Fruit fly (Drosophila melanogaster) whole organism, wandering third instar larva: Measurements from ENCODE around the gene CG31948.

Experiments used
- Abd-B ChIP-seq: fragments of >200 bp; optimal IDR thresholded peaks from 2 replicates; lab custom pipeline; 2017; ENCODE audit warnings: missing biosample characterization, missing genetic modification characterization
- CG32264 ChIP-seq: fragments of 200-800 bp; sonication (Bioruptor generic); optimal IDR thresholded peaks from 2 replicates; lab custom pipeline; 2016; ENCODE audit warnings: missing biosample characterization, missing genetic modification characterization
- CG9705 ChIP-seq: fragments of 200-800 bp; sonication (Bioruptor generic); optimal IDR thresholded peaks from 2 replicates; lab custom pipeline; 2018; ENCODE audit warnings: missing biosample characterization, mild to moderate bottlenecking, missing genetic modification characterization
- CrebA ChIP-seq: fragments of 200-800 bp; sonication (Bioruptor generic); optimal IDR thresholded peaks from 2 replicates; lab custom pipeline; 2016; ENCODE audit warnings: missing biosample characterization, mild to moderate bottlenecking, missing genetic modification characterization, borderline replicate concordance
- Dfd ChIP-seq: fragments of >200 bp; optimal IDR thresholded peaks from 2 replicates; lab custom pipeline; 2017; ENCODE audit warnings: missing biosample characterization, missing genetic modification characterization
- Dif ChIP-seq: fragments of 200-275, 200-300 bp; sonication (Bioruptor generic); optimal IDR thresholded peaks from 2 replicates; lab custom pipeline; 2018; ENCODE audit warnings: missing biosample characterization, missing genetic modification characterization; ENCODE audit not compliant: partially characterized antibody
- GATAd ChIP-seq: sonication (Bioruptor generic); optimal IDR thresholded peaks from 2 replicates; lab custom pipeline; 2016; ENCODE audit warnings: missing biosample characterization, missing genetic modification characterization
- HLH106 ChIP-seq: fragments of 200-800 bp; optimal IDR thresholded peaks from 3 replicates; lab custom pipeline; 2019; ENCODE audit warnings: missing biosample characterization, mild to moderate bottlenecking, missing genetic modification characterization, moderate library complexity
- Hnf4 ChIP-seq: fragments of 200-800 bp; sonication (Bioruptor generic); optimal IDR thresholded peaks from 2 replicates; lab custom pipeline; 2016; ENCODE audit warnings: missing biosample characterization, mild to moderate bottlenecking, missing genetic modification characterization
- Hr78 ChIP-seq: fragments of >200 bp; optimal IDR thresholded peaks from 2 replicates; lab custom pipeline; 2017; ENCODE audit warnings: missing biosample characterization, missing genetic modification characterization
- Hr83 ChIP-seq: fragments of 200-300 bp; sonication (Bioruptor generic); optimal IDR thresholded peaks from 2 replicates; lab custom pipeline; 2016; ENCODE audit warnings: missing biosample characterization, mild to moderate bottlenecking, missing genetic modification characterization, moderate library complexity; ENCODE audit not compliant: poor library complexity, severe bottlenecking
- Jra ChIP-seq: sonication (Bioruptor generic); optimal IDR thresholded peaks from 2 replicates; lab custom pipeline; 2016; ENCODE audit warnings: missing biosample characterization, missing genetic modification characterization
- Mio ChIP-seq: sonication (Bioruptor generic); optimal IDR thresholded peaks from 2 replicates; lab custom pipeline; 2016; ENCODE audit warnings: missing biosample characterization, missing genetic modification characterization
- Myc ChIP-seq: fragments of >200 bp; optimal IDR thresholded peaks from 2 replicates; lab custom pipeline; 2017
- N ChIP-seq: fragments of >200 bp; optimal IDR thresholded peaks from 2 replicates; lab custom pipeline; 2018; ENCODE audit warnings: missing biosample characterization, missing external identifiers, missing genetic modification characterization
- OdsH ChIP-seq: fragments of 200-800 bp; sonication (Bioruptor generic); optimal IDR thresholded peaks from 2 replicates; lab custom pipeline; 2016; ENCODE audit warnings: missing biosample characterization, mild to moderate bottlenecking, missing genetic modification characterization
- Rel ChIP-seq, 2 experiments: fragments of 200-800 bp; sonication (Bioruptor generic) in 1 of 2; optimal IDR thresholded peaks; 2 replicates in 1 of 2; 3 replicates in 1 of 2; lab custom pipeline; 2016 to 2019; ENCODE audit warnings: mild to moderate bottlenecking in 2 of 2, missing biosample characterization in 2 of 2, missing genetic modification characterization in 2 of 2, moderate library complexity in 1 of 2
- Sp1 ChIP-seq: fragments of 200-800 bp; sonication (Bioruptor generic); optimal IDR thresholded peaks from 3 replicates; lab custom pipeline; 2019; ENCODE audit warnings: missing biosample characterization, mild to moderate bottlenecking, missing genetic modification characterization, moderate library complexity
- Vsx2 ChIP-seq: fragments of 200-300, 225-300 bp; sonication (Bioruptor generic); optimal IDR thresholded peaks from 2 replicates; lab custom pipeline; 2018; ENCODE audit warnings: missing biosample characterization, missing genetic modification characterization; ENCODE audit not compliant: partially characterized antibody
- br ChIP-seq: fragments of 200-800 bp; sonication (Bioruptor generic); optimal IDR thresholded peaks from 2 replicates; lab custom pipeline; 2016; ENCODE audit warnings: missing biosample characterization, missing genetic modification characterization
- brk ChIP-seq: fragments of 200-800 bp; sonication (Bioruptor generic); optimal IDR thresholded peaks from 2 replicates; lab custom pipeline; 2016; ENCODE audit warnings: missing biosample characterization, mild to moderate bottlenecking, missing genetic modification characterization
- dl ChIP-seq, 2 experiments: fragments of 175-275, 200-275 bp in 1 of 2; fragments of 200-275 bp in 1 of 2; sonication (Bioruptor generic); optimal IDR thresholded peaks; lab custom pipeline; 2018; ENCODE audit warnings: mild to moderate bottlenecking in 2 of 2, missing biosample characterization in 2 of 2, missing genetic modification characterization in 2 of 2, moderate library complexity in 2 of 2; ENCODE audit not compliant: partially characterized antibody in 2 of 2, insufficient read depth in 1 of 2
- dmrt93B ChIP-seq: fragments of 200-800 bp; sonication (Bioruptor generic); optimal IDR thresholded peaks from 2 replicates; lab custom pipeline; 2018; ENCODE audit warnings: missing biosample characterization, mild to moderate bottlenecking, missing genetic modification characterization
- dsf ChIP-seq: sonication (Bioruptor generic); optimal IDR thresholded peaks from 2 replicates; lab custom pipeline; 2016; ENCODE audit warnings: missing biosample characterization, missing genetic modification characterization, borderline replicate concordance
- ey ChIP-seq: fragments of 200-800 bp; sonication (Bioruptor generic); optimal IDR thresholded peaks from 2 replicates; lab custom pipeline; 2016; ENCODE audit warnings: missing biosample characterization, missing genetic modification characterization
- foxo ChIP-seq, 2 experiments: fragments of 200-800 bp; sonication (Bioruptor generic); optimal IDR thresholded peaks; 2 replicates in 1 of 2; 3 replicates in 1 of 2; lab custom pipeline; 2016 to 2017; ENCODE audit warnings: missing biosample characterization in 2 of 2, missing genetic modification characterization in 2 of 2
- fru ChIP-seq: fragments of 200-800 bp; sonication (Bioruptor generic); optimal IDR thresholded peaks from 3 replicates; lab custom pipeline; 2016; ENCODE audit warnings: missing biosample characterization, mild to moderate bottlenecking, missing genetic modification characterization
- h ChIP-seq: fragments of 200-800 bp; sonication (Bioruptor generic); optimal IDR thresholded peaks from 3 replicates; lab custom pipeline; 2016; ENCODE audit warnings: missing biosample characterization, mild to moderate bottlenecking, missing genetic modification characterization
- jim ChIP-seq: fragments of 175-275, 200-325 bp; sonication (Bioruptor generic); optimal IDR thresholded peaks from 2 replicates; lab custom pipeline; 2016; ENCODE audit warnings: missing biosample characterization, mild to moderate bottlenecking, missing genetic modification characterization
- lola ChIP-seq: fragments of >200 bp; optimal IDR thresholded peaks from 2 replicates; lab custom pipeline; 2017; ENCODE audit warnings: missing biosample characterization, missing genetic modification characterization
- pan ChIP-seq: fragments of >200 bp; optimal IDR thresholded peaks from 2 replicates; lab custom pipeline; 2017
- psq ChIP-seq: fragments of 200-800 bp; sonication (Bioruptor generic); optimal IDR thresholded peaks from 3 replicates; lab custom pipeline; 2017; ENCODE audit warnings: missing biosample characterization, mild to moderate bottlenecking, missing genetic modification characterization, moderate library complexity
- rgr ChIP-seq: fragments of 200-800 bp; sonication (Bioruptor generic); optimal IDR thresholded peaks from 3 replicates; lab custom pipeline; 2016; ENCODE audit warnings: missing biosample characterization, mild to moderate bottlenecking, missing genetic modification characterization
- sage ChIP-seq: fragments of 200-800 bp; sonication (Bioruptor generic); optimal IDR thresholded peaks from 2 replicates; lab custom pipeline; 2016; ENCODE audit warnings: missing biosample characterization, mild to moderate bottlenecking, missing genetic modification characterization
- sv ChIP-seq: fragments of 200-800 bp; sonication (Bioruptor generic); optimal IDR thresholded peaks from 3 replicates; lab custom pipeline; 2016; ENCODE audit warnings: missing biosample characterization, missing genetic modification characterization
- tai ChIP-seq: sonication (Bioruptor generic); optimal IDR thresholded peaks from 2 replicates; lab custom pipeline; 2016; ENCODE audit warnings: missing biosample characterization, missing genetic modification characterization
- usp ChIP-seq: fragments of >200 bp; optimal IDR thresholded peaks from 2 replicates; lab custom pipeline; 2017; ENCODE audit warnings: missing biosample characterization, missing genetic modification characterization
- woc ChIP-seq: sonication (Bioruptor generic); optimal IDR thresholded peaks from 2 replicates; lab custom pipeline; 2016; ENCODE audit warnings: missing biosample characterization, mild to moderate bottlenecking, missing genetic modification characterization

Gene CG31948

dm6 chr2L:2420490-2420889, 4.0 kb upstream of the CG31948 start, which contains the start of gene CG9886:
TSS of gene CG9886 (plus strand) at chr2L:2420830.
- TF ChIP-seq jim (GFP tag; lab: Kevin White, UChicago) (no peak), N (no peak), Myc (no peak), usp (no peak), h (peak; percentile 52), Hr78 (no peak), sage (GFP tag; lab: Kevin White, UChicago) (peak; percentile 28), Abd-B (no peak), Hr83 (no peak), foxo (GFP tag; optimal IDR thresholded peaks at IDR 0.05; lab: Kevin White, UChicago) (peak in 1 of 2 experiments; percentile 53), Hnf4 (GFP tag; lab: Kevin White, UChicago) (peak; percentile 32), OdsH (GFP tag; lab: Kevin White, UChicago) (peak; percentile 21), pan (lab: Kevin White, UChicago) (no peak), Vsx2 (no peak), CG9705 (GFP tag; lab: Kevin White, UChicago) (no peak), rgr (GFP tag; lab: Kevin White, UChicago) (peak; percentile 39), Rel (GFP tag; optimal IDR thresholded peaks at IDR 0.05; lab: Kevin White, UChicago) (no peak), Rel (tag; optimal IDR thresholded peaks at IDR 0.05; lab: Kevin White, UChicago) (no peak), woc (GFP tag; lab: Kevin White, UChicago) (peak; percentile 12), sv (GFP tag; lab: Kevin White, UChicago) (peak; percentile 63), dsf (GFP tag; lab: Kevin White, UChicago) (no peak), HLH106 (tag; lab: Kevin White, UChicago) (peak; percentile 68), Dif (GFP tag; lab: Kevin White, UChicago) (peak; percentile 65), Jra (GFP tag; lab: Kevin White, UChicago) (peak; percentile 2), Dfd (GFP tag; lab: Kevin White, UChicago) (no peak), CG32264 (GFP tag; lab: Kevin White, UChicago) (no peak), GATAd (no peak), ey (GFP tag; lab: Kevin White, UChicago) (peak; percentile 25), br (GFP tag; lab: Kevin White, UChicago) (no peak), fru (GFP tag; lab: Kevin White, UChicago) (peak; percentile 53), dmrt93B (GFP tag; lab: Kevin White, UChicago) (no peak), CrebA (GFP tag; lab: Kevin White, UChicago) (no peak), tai (GFP tag; lab: Kevin White, UChicago) (no peak), Mio (GFP tag; lab: Kevin White, UChicago) (no peak), dl (GFP tag; optimal IDR thresholded peaks at IDR 0.05; lab: Kevin White, UChicago; ENCODE audit: insufficient read depth in 1 of 2, partially characterized antibody in 2 of 2) (no peak), psq (peak; percentile 25), brk (GFP tag; lab: Kevin White, UChicago) (peak; percentile 64), lola (GFP tag; lab: Kevin White, UChicago) (no peak), Sp1 (no peak)

dm6 chr2L:2419913-2420312, 3.4 kb upstream of the CG31948 start, which contains the start of gene CG34447:
TSS of gene CG34447 (minus strand) at chr2L:2420013.
- TF ChIP-seq psq (no peak), ey (GFP tag; lab: Kevin White, UChicago) (no peak), Hr78 (no peak), h (no peak), dmrt93B (GFP tag; lab: Kevin White, UChicago) (no peak), Mio (GFP tag; lab: Kevin White, UChicago) (no peak), Myc (no peak)

- TF ChIP-seq sv (GFP tag; lab: Kevin White, UChicago) (no peak), h (no peak), Jra (GFP tag; lab: Kevin White, UChicago) (no peak), fru (GFP tag; lab: Kevin White, UChicago) (no peak), psq (no peak), dmrt93B (GFP tag; lab: Kevin White, UChicago) (no peak)
Observed at dm6 chr2L:2417865-2418264, 1.3 kb upstream of the CG31948 start, which contains the start of gene CG34448. TSS of gene CG34448 (minus strand) at chr2L:2417965.
